Worm (Caenorhabditis elegans) whole organism, L4 larva: Measurements from ENCODE around the gene F13B6.2.

Source experiments
- ces-1 ChIP-seq: fragments of 150-350 bp; sonication (generic microtip); optimal IDR thresholded peaks from 4 replicates; lab custom pipeline; 2014; ENCODE audit warnings: missing biosample characterization, missing genetic modification reagents, missing genetic modification characterization
- dpl-1 ChIP-seq: fragments of 150-350 bp; optimal IDR thresholded peaks from 2 replicates; lab custom pipeline; 2014; ENCODE audit warnings: missing biosample characterization, missing genetic modification reagents, missing genetic modification characterization
- hif-1 ChIP-seq, 2 experiments: sonication (generic microtip); optimal IDR thresholded peaks; 2 replicates each; lab custom pipeline; 2016 to 2017; ENCODE audit warnings: missing compliant biosample characterization in 2 of 2, missing genetic modification characterization in 2 of 2, missing genetic modification reagents in 2 of 2, missing genotype in 2 of 2, mild to moderate bottlenecking in 1 of 2
- lin-15B ChIP-seq: fragments of 150-350 bp; sonication (generic microtip); optimal IDR thresholded peaks from 3 replicates; lab custom pipeline; 2014; ENCODE audit warnings: missing biosample characterization, missing genetic modification characterization
- nhr-6 ChIP-seq: fragments of 150-350 bp; optimal IDR thresholded peaks from 2 replicates; lab custom pipeline; 2014; ENCODE audit warnings: missing biosample characterization, missing genetic modification characterization
- nhr-77 ChIP-seq: fragments of 150-350 bp; optimal IDR thresholded peaks from 2 replicates; lab custom pipeline; 2014; ENCODE audit warnings: missing biosample characterization, missing genetic modification characterization
- rbr-2 ChIP-seq: sonication (generic microtip); optimal IDR thresholded peaks from 2 replicates; lab custom pipeline; 2016; ENCODE audit warnings: missing genotype, missing genetic modification characterization, missing compliant biosample characterization
- spr-3 ChIP-seq: fragments of 200-800 bp; sonication (Bioruptor generic); optimal IDR thresholded peaks from 2 replicates; lab custom pipeline; 2018; ENCODE audit warnings: mild to moderate bottlenecking, missing genetic modification characterization, missing compliant biosample characterization
- zfp-3 ChIP-seq: fragments of 200-800 bp; sonication (Bioruptor generic); conservative IDR thresholded peaks from 2 replicates; pipeline ENCODE4 v1.3.6; 2022; ENCODE audit warnings: missing genetic modification reagents, missing genetic modification characterization, missing compliant biosample characterization
- zip-2 ChIP-seq: fragments of 150-350 bp; optimal IDR thresholded peaks from 2 replicates; lab custom pipeline; 2014; ENCODE audit warnings: missing biosample characterization, missing genetic modification characterization

DNA sequence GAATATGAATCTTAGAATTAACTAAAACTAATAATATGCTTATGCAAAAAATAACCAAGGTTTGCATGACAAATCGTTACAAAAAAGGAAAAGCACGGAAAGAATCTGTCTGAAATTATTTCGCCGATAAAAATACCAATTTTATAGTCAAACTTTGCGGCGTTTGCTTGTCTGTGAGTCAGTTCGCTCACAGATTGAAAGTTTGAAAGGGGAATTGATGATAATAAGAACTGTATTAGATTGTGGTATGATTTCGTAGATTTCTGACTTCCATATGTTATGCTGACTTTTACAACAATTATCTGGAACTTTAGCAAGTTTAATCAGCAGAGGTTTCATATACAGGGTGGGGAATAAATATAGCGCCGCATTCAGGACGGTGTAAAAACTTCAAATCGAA lies at the start of gene F13B6.2:
- TF ChIP-seq lin-15B (tag; lab: Kevin White, UChicago) (no peak), rbr-2 (tag; lab: Kevin White, UChicago) (no peak), ces-1 (GFP tag; lab: Kevin White, UChicago) (no peak), nhr-6 (tag; lab: Kevin White, UChicago) (no peak), dpl-1 (GFP tag; lab: Kevin White, UChicago) (no peak), spr-3 (GFP tag; lab: Kevin White, UChicago) (no peak), zfp-3 (GFP tag; lab: Robert Waterston, UW) (no peak), nhr-77 (no peak), zip-2 (tag; lab: Kevin White, UChicago) (no peak), hif-1 (tag; optimal IDR thresholded peaks at IDR 0.05; lab: Kevin White, UChicago) (no peak)
